Worm (Caenorhabditis elegans) whole organism, L3 larva: ENCODE data around the gene T01H3.2.
A peak's percentile ranks its signal among the peaks of the same experiment; 100 is the strongest.

ENCODE experiments used
- R02D3.7 ChIP-seq: fragments of 150-350 bp; optimal IDR thresholded peaks from 2 replicates; lab custom pipeline; 2014; ENCODE audit warnings: missing biosample characterization, missing genetic modification characterization
- ama-1 ChIP-seq: fragments of 150-350 bp; optimal IDR thresholded peaks from 2 replicates; lab custom pipeline; 2018
- ceh-16 ChIP-seq: sonication (generic microtip); optimal IDR thresholded peaks from 2 replicates; lab custom pipeline; 2017; ENCODE audit warnings: missing biosample characterization, missing genetic modification characterization
- ceh-9 ChIP-seq: sonication (generic microtip); optimal IDR thresholded peaks from 2 replicates; lab custom pipeline; 2018; ENCODE audit warnings: missing biosample characterization, missing genetic modification characterization
- daf-12 ChIP-seq: fragments of 150-350 bp; optimal IDR thresholded peaks from 2 replicates; lab custom pipeline; 2014; ENCODE audit warnings: missing biosample characterization, missing genetic modification reagents, missing genetic modification characterization
- egl-5 ChIP-seq: fragments of 150-350 bp; optimal IDR thresholded peaks from 2 replicates; lab custom pipeline; 2017; ENCODE audit warnings: missing biosample characterization, missing genetic modification reagents, missing genetic modification characterization, inconsistent platforms
- elt-1 ChIP-seq: fragments of 150-350 bp; optimal IDR thresholded peaks from 2 replicates; lab custom pipeline; 2014; ENCODE audit warnings: missing biosample characterization, missing genetic modification characterization
- elt-2 ChIP-seq: sonication (generic microtip); optimal IDR thresholded peaks from 2 replicates; lab custom pipeline; 2016; ENCODE audit warnings: missing genetic modification reagents, mild to moderate bottlenecking, missing genetic modification characterization, missing compliant biosample characterization
- elt-3 ChIP-seq, 3 experiments: fragments of 150-350 bp in 1 of 3; sonication (generic microtip) in 2 of 3; optimal IDR thresholded peaks; 2 replicates in 2 of 3; 4 replicates in 1 of 3; lab custom pipeline; 2014 to 2017; ENCODE audit warnings: missing biosample characterization in 3 of 3, missing genetic modification characterization in 3 of 3
- eor-1 ChIP-seq, 2 experiments: fragments of 150-350 bp; optimal IDR thresholded peaks; 2 replicates each; lab custom pipeline; 2014 to 2018; ENCODE audit warnings: missing biosample characterization in 2 of 2, missing genetic modification characterization in 2 of 2
- fos-1 ChIP-seq: fragments of 150-350 bp; optimal IDR thresholded peaks from 2 replicates; lab custom pipeline; 2014; ENCODE audit warnings: missing biosample characterization, missing genetic modification characterization
- hmg-11 ChIP-seq: sonication (generic microtip); optimal IDR thresholded peaks from 2 replicates; lab custom pipeline; 2016; ENCODE audit warnings: missing genetic modification characterization, missing compliant biosample characterization
- lin-15B ChIP-seq: fragments of 150-350 bp; optimal IDR thresholded peaks from 2 replicates; lab custom pipeline; 2014; ENCODE audit warnings: missing biosample characterization, missing genetic modification characterization
- lin-39 ChIP-seq: fragments of 150-350 bp; optimal IDR thresholded peaks from 2 replicates; lab custom pipeline; 2018; ENCODE audit warnings: missing biosample characterization, missing genetic modification reagents, missing genetic modification characterization
- mdl-1 ChIP-seq: fragments of 150-350 bp; optimal IDR thresholded peaks from 2 replicates; lab custom pipeline; 2014; ENCODE audit warnings: missing biosample characterization, missing genetic modification characterization
- nfya-1 ChIP-seq: sonication (generic microtip); optimal IDR thresholded peaks from 2 replicates; lab custom pipeline; 2017; ENCODE audit warnings: missing genetic modification characterization, mild to moderate bottlenecking, missing compliant biosample characterization, antibody characterized with exemption, moderate library complexity; ENCODE audit not compliant: insufficient read depth
- nhr-11 ChIP-seq: fragments of 150-350 bp; optimal IDR thresholded peaks from 2 replicates; lab custom pipeline; 2014; ENCODE audit warnings: missing biosample characterization, missing genetic modification characterization
- nhr-12 ChIP-seq: fragments of 150-350 bp; optimal IDR thresholded peaks from 2 replicates; lab custom pipeline; 2014; ENCODE audit warnings: missing biosample characterization, missing genetic modification characterization
- nhr-237 ChIP-seq: fragments of 150-350 bp; optimal IDR thresholded peaks from 2 replicates; lab custom pipeline; 2014; ENCODE audit warnings: missing biosample characterization, missing genetic modification characterization
- nhr-25 ChIP-seq: sonication (generic microtip); optimal IDR thresholded peaks from 2 replicates; lab custom pipeline; 2017; ENCODE audit warnings: missing biosample characterization, missing genetic modification characterization
- nhr-28 ChIP-seq: fragments of 150-350 bp; optimal IDR thresholded peaks from 2 replicates; lab custom pipeline; 2014; ENCODE audit warnings: missing biosample characterization, missing genetic modification characterization
- nhr-67 ChIP-seq: fragments of 150-350 bp; optimal IDR thresholded peaks from 2 replicates; lab custom pipeline; 2014; ENCODE audit warnings: missing biosample characterization, missing genetic modification characterization
- nhr-76 ChIP-seq: fragments of 150-350 bp; sonication (generic microtip); optimal IDR thresholded peaks from 5 replicates; lab custom pipeline; 2014; ENCODE audit warnings: missing biosample characterization, missing genetic modification characterization
- nhr-77 ChIP-seq: fragments of 150-350 bp; optimal IDR thresholded peaks from 2 replicates; lab custom pipeline; 2014; ENCODE audit warnings: missing biosample characterization, missing genetic modification characterization
- pha-4 ChIP-seq: fragments of 150-350 bp; optimal IDR thresholded peaks from 2 replicates; lab custom pipeline; 2014; ENCODE audit warnings: missing biosample characterization, missing genetic modification reagents, missing genetic modification characterization
- pqm-1 ChIP-seq: fragments of 150-350 bp; optimal IDR thresholded peaks from 2 replicates; lab custom pipeline; 2017; ENCODE audit warnings: missing biosample characterization, missing genetic modification characterization, inconsistent platforms
- skn-1 ChIP-seq: fragments of 150-350 bp; optimal IDR thresholded peaks from 2 replicates; lab custom pipeline; 2014; ENCODE audit warnings: missing biosample characterization, missing genetic modification characterization
- snpc-4 ChIP-seq: fragments of 150-350 bp; optimal IDR thresholded peaks from 2 replicates; lab custom pipeline; 2014; ENCODE audit warnings: missing biosample characterization, missing genetic modification characterization
- tbx-2 ChIP-seq: sonication (generic microtip); optimal IDR thresholded peaks from 2 replicates; lab custom pipeline; 2016; ENCODE audit warnings: mild to moderate bottlenecking, missing genetic modification characterization, missing compliant biosample characterization
- unc-39 ChIP-seq: sonication (generic microtip); optimal IDR thresholded peaks from 4 replicates; lab custom pipeline; 2017; ENCODE audit warnings: missing biosample characterization, missing genetic modification characterization
- unc-62 ChIP-seq: fragments of 150-350 bp; sonication (generic microtip); optimal IDR thresholded peaks from 4 replicates; lab custom pipeline; 2014; ENCODE audit warnings: missing biosample characterization, missing genetic modification reagents, missing genetic modification characterization
- ztf-11 ChIP-seq: fragments of 150-350 bp; optimal IDR thresholded peaks from 2 replicates; lab custom pipeline; 2014; ENCODE audit warnings: missing biosample characterization, missing genetic modification characterization

The T01H3.2 gene

ce11 chrII:7870062-7870461, 7.7 kb downstream of the T01H3.2 start, which contains the start of gene ztf-17:
Gene ztf-17, minus strand, starts transcription at chrII:7870162.
- TF ChIP-seq elt-2 (tag; lab: Kevin White, UChicago) (peak; percentile 1), nhr-237 (tag; lab: Kevin White, UChicago) (no peak)

DNA sequence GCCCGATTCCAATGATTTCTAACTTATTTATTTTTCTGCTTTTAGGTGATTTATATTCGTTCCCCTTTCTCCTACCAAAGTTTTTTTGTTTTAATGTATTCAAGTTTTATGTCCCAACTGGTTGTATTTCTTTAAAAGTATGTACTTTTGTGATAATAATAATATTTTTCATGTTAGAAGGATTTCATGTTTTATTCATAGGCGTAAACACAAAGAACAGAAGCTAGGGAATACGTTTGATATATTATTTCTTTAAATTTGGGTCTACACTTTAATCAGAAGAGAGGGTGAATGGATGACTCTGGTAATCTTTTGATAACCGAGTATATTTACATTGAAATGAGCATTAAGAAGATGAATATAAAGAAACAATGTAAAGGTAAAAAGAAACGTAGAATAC, 11.7 kb downstream of the T01H3.2 start:
- TF ChIP-seq unc-62 (GFP tag; lab: Kevin White, UChicago) (no peak), nhr-67 (tag; lab: Kevin White, UChicago) (no peak), mdl-1 (tag; lab: Kevin White, UChicago) (no peak)

DNA sequence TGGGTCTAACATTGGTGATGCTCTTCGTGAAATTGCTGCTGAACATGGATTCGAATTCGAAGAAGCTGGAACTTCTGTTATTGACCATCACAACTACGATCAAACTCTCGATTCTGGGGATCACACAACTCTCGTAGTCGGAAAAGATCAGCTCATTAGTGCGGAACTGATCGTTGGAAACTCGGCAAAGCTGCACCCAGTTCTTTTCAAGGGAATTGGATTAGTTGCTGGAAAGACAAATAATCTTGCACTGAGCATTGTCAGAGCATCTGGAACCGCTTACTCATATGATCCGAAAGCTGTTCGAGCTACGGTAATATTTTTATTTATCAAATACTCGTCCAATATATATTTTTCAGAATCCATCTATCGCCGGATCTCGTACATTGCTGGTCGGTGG, 12.9 kb downstream of the T01H3.2 start:
- TF ChIP-seq lin-39 (tag; lab: Kevin White, UChicago) = no peak
- TF ChIP-seq daf-12 (tag; lab: Kevin White, UChicago) = no peak

DNA sequence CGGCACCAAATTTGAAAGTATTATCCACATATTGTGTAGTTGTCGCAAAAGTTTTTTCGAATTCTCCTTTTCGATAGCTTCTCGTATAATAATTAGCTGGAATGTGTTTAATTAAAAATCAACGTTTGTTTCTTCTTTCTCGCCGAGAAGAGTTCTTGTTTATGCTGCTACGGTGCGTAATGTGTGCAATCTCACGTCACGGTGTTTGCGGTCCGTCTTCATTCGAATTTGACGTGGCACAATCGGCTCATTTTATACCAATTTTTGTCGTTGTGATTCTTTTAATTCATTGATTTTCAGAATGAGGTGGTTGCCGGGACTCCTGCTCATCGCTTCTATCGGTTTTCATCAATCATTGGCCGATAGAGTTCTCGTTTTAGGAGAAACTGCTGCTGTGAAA, 13.6 kb downstream of the T01H3.2 start, which contains the start of gene ostb-1:
Gene ostb-1, plus strand, starts transcription at position 301 of the 400 bp plus-strand sequence.
- peak; percentile 81 for TF ChIP-seq nfya-1 (tag; lab: Kevin White, UChicago)
- TF ChIP-seq pha-4 (tag; lab: Kevin White, UChicago) = peak; percentile 56
- TF ChIP-seq nhr-76 (tag; lab: Kevin White, UChicago) = no peak
- TF ChIP-seq, all 47 proteins: peak for 2

- TF ChIP-seq lin-15B (tag; lab: Kevin White, UChicago) = peak; percentile 48
- TF ChIP-seq R02D3.7 (tag; lab: Kevin White, UChicago) = no peak
Observed at ce11 chrII:7863480-7864125, 14.2 kb downstream of the T01H3.2 start.

- TF ChIP-seq skn-1 (tag; lab: Kevin White, UChicago) = no peak
- peak; percentile 79 for TF ChIP-seq lin-15B (tag; lab: Kevin White, UChicago)
- no peak for TF ChIP-seq ama-1 (lab: Kevin White, UChicago)
- no peak for TF ChIP-seq unc-39 (tag; lab: Kevin White, UChicago)
- peak; percentile 5 for TF ChIP-seq elt-2 (tag; lab: Kevin White, UChicago)
- peak; percentile 54 for TF ChIP-seq egl-5
- peak; percentile 67 for TF ChIP-seq nfya-1 (tag; lab: Kevin White, UChicago)
- no peak for TF ChIP-seq R02D3.7 (tag; lab: Kevin White, UChicago)
- no peak for TF ChIP-seq ztf-11 (tag; lab: Kevin White, UChicago)
- peak; percentile 57 for TF ChIP-seq hmg-11
- TF ChIP-seq eor-1 (tag; optimal IDR thresholded peaks at IDR 0.05; lab: Kevin White, UChicago) = no peak
- TF ChIP-seq lin-39 (tag; lab: Kevin White, UChicago) = peak; percentile 64
- TF ChIP-seq nhr-25 (tag; lab: Kevin White, UChicago) = peak; percentile 19
- no peak for TF ChIP-seq tbx-2 (tag; lab: Kevin White, UChicago)
- peak; percentile 59 for TF ChIP-seq snpc-4 (tag; lab: Kevin White, UChicago)
- TF ChIP-seq fos-1 (tag; lab: Kevin White, UChicago) = no peak
- TF ChIP-seq pha-4 (tag; lab: Kevin White, UChicago) = peak; percentile 57
Observed at ce11 chrII:7860221-7860928, 17.4 kb downstream of the T01H3.2 start, which contains the start of gene lin-5. Gene lin-5, plus strand, starts transcription at chrII:7860574.

DNA sequence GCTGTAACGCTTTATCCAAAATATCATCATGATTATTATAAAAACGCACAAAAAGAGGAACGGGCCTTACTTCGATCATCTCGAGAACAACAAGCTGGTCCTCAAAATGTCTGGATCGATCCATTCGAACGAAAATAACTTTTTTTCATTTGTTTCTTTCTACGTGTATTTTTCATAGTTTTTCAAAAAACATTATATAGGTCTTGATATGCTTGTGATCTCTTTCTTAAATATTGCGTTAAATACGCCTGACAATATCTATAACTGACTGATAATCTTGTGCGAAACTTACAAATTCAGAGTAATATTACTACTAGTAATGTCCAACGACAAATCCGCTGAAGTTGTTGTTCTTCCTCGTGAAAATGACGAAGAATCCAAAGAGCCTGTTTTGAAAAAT, 19.7 kb downstream of the T01H3.2 start, which contains the start of gene sds-22:
Gene sds-22, plus strand, starts transcription at position 301 of the 400 bp plus-strand sequence.
- TF ChIP-seq ceh-16 (tag; lab: Kevin White, UChicago) = no peak
- no peak for TF ChIP-seq nhr-77 (tag; lab: Kevin White, UChicago)
- no peak for TF ChIP-seq tbx-2 (tag; lab: Kevin White, UChicago)
- TF ChIP-seq nhr-12 = no peak
- no peak for TF ChIP-seq lin-15B (tag; lab: Kevin White, UChicago)
- no peak for TF ChIP-seq egl-5
- TF ChIP-seq nhr-11 (tag; lab: Kevin White, UChicago) = no peak
- TF ChIP-seq elt-1 (tag; lab: Kevin White, UChicago) = no peak
- no peak for TF ChIP-seq lin-39 (tag; lab: Kevin White, UChicago)
- TF ChIP-seq nhr-28 (tag; lab: Kevin White, UChicago) = no peak
- TF ChIP-seq unc-62 (GFP tag; lab: Kevin White, UChicago) = no peak
- TF ChIP-seq elt-3 (tag; optimal IDR thresholded peaks at IDR 0.05; lab: Kevin White, UChicago) = no peak
- no peak for TF ChIP-seq nhr-237 (tag; lab: Kevin White, UChicago)
- no peak for TF ChIP-seq pqm-1 (tag; lab: Kevin White, UChicago)
- no peak for TF ChIP-seq ceh-9 (tag; lab: Kevin White, UChicago)
